Worm (Caenorhabditis elegans): ENCODE measurements around the gene emc-3.

Gene emc-3

DNA sequence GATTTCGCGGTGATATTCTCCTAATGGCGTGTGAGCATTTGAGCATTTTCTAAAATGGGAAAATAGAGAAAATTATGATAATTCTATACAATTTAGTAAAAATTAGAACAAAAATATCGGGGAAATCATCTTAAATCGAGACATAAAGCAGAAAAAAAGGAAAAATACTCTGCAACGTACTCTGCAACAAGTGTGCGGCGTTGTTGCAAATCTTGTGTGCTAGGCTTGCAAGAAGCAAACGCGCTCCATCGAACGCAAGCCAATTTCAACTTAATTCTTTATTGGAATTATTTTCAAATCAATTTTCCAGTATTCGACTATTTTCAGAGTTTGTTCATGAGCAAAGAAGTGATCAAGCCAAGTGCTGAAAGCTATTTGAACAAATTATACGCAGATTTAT, 4.3 kb upstream of the emc-3 start, which contains the start of the genes Y62E10A.20, Y62E10A.23 and mdt-9 (continued):
- no peak for TF ChIP-seq nfya-1 (tag; optimal IDR thresholded peaks at IDR 0.05; ENCODE audit: borderline replicate concordance, insufficient read depth)
- TF ChIP-seq F23B12.7 (tag; optimal IDR thresholded peaks at IDR 0.05; ENCODE audit: insufficient read depth) = peak; percentile 41
- TF ChIP-seq B0019.2 (GFP tag; conservative IDR thresholded peaks at IDR 0.05) = no peak
- no peak for TF ChIP-seq die-1 (tag; optimal IDR thresholded peaks at IDR 0.05)
- TF ChIP-seq mcd-1 (GFP tag; IDR thresholded peaks at IDR 0.05) = peak; percentile 91
- TF ChIP-seq Y53G8AR.9 (GFP tag; conservative IDR thresholded peaks at IDR 0.05) = no peak
- peak; percentile 69 for TF ChIP-seq F49E8.2 (tag; optimal IDR thresholded peaks at IDR 0.05; ENCODE audit: insufficient read depth)
- TF ChIP-seq lsy-27 (tag; optimal IDR thresholded peaks at IDR 0.05; ENCODE audit: borderline replicate concordance, insufficient read depth) = no peak
- TF ChIP-seq egrh-3 (GFP tag; IDR thresholded peaks at IDR 0.05) = no peak
- no peak for TF ChIP-seq aptf-3 (GFP tag; IDR thresholded peaks at IDR 0.05)
- TF ChIP-seq F10E7.11 (tag; optimal IDR thresholded peaks at IDR 0.05) = no peak
- TF ChIP-seq cebp-1 (GFP tag; IDR thresholded peaks at IDR 0.05) = no peak
- peak; percentile 45 for TF ChIP-seq cebp-1 (tag; optimal IDR thresholded peaks at IDR 0.05)
- no peak for TF ChIP-seq nfyb-1 (GFP tag; IDR thresholded peaks at IDR 0.05)
- TF ChIP-seq snpc-3.4 (tag; optimal IDR thresholded peaks at IDR 0.05) = peak; percentile 3
- TF ChIP-seq nhr-27 (tag; optimal IDR thresholded peaks at IDR 0.05) = no peak
- no peak for TF ChIP-seq ceh-40 (GFP tag; IDR thresholded peaks at IDR 0.05)
- TF ChIP-seq nhr-80 (tag; optimal IDR thresholded peaks at IDR 0.05) = no peak
- no peak for TF ChIP-seq F39B2.1 (GFP tag; IDR thresholded peaks at IDR 0.05)
- no peak for TF ChIP-seq F55B11.4 (tag; optimal IDR thresholded peaks at IDR 0.05; ENCODE audit: borderline replicate concordance, insufficient read depth)
- no peak for TF ChIP-seq bed-1 (GFP tag; IDR thresholded peaks at IDR 0.05)
- no peak for TF ChIP-seq ztf-3 (GFP tag; optimal IDR thresholded peaks at IDR 0.05)
- TF ChIP-seq hrde-1 (tag; optimal IDR thresholded peaks at IDR 0.05; ENCODE audit: borderline replicate concordance) = no peak
- TF ChIP-seq mxl-1 (tag; optimal IDR thresholded peaks at IDR 0.05) = no peak
- peak; percentile 38 for TF ChIP-seq efl-1 (GFP tag; optimal IDR thresholded peaks at IDR 0.05)
- peak; percentile 46; the same call in 1 of the 2 replicates for TF ChIP-seq attf-6 (GFP tag; IDR thresholded peaks at IDR 0.05)
- no peak for TF ChIP-seq Y53F4B.3 (GFP tag; IDR thresholded peaks at IDR 0.05)
- no peak for TF ChIP-seq egl-18 (GFP tag; IDR thresholded peaks at IDR 0.05)
- no peak for TF ChIP-seq C17E4.6 (GFP tag; IDR thresholded peaks at IDR 0.05)
- TF ChIP-seq hlh-26 (GFP tag; conservative IDR thresholded peaks at IDR 0.05) = no peak
- no peak for TF ChIP-seq hmg-1.2 (GFP tag; IDR thresholded peaks at IDR 0.05)
- no peak for TF ChIP-seq tlf-1 (GFP tag; optimal IDR thresholded peaks at IDR 0.05)
- no peak for TF ChIP-seq hmg-20 (GFP tag; IDR thresholded peaks at IDR 0.05)
- TF ChIP-seq lsl-1 (GFP tag; optimal IDR thresholded peaks at IDR 0.05) = peak; percentile 41
- no peak for TF ChIP-seq hlh-12 (tag; optimal IDR thresholded peaks at IDR 0.05)
- TF ChIP-seq F52B5.7 (tag; optimal IDR thresholded peaks at IDR 0.05) = no peak
- no peak for TF ChIP-seq cebp-2 (GFP tag; IDR thresholded peaks at IDR 0.05)
- TF ChIP-seq ekl-4 (GFP tag; IDR thresholded peaks at IDR 0.05) = no peak
- no peak for TF ChIP-seq F57C9.4 (tag; optimal IDR thresholded peaks at IDR 0.05)
- TF ChIP-seq rcor-1 (GFP tag; IDR thresholded peaks at IDR 0.05) = no peak
- TF ChIP-seq athp-1 (tag; optimal IDR thresholded peaks at IDR 0.05) = no peak
- TF ChIP-seq mel-28 (tag; optimal IDR thresholded peaks at IDR 0.05; ENCODE audit: borderline replicate concordance) = no peak
- TF ChIP-seq let-526 (GFP tag; IDR thresholded peaks at IDR 0.05) = no peak
- TF ChIP-seq B0261.1 (tag; optimal IDR thresholded peaks at IDR 0.05) = no peak
- no peak for TF ChIP-seq bed-2 (GFP tag; IDR thresholded peaks at IDR 0.05)
- TF ChIP-seq dox-1 (GFP tag; IDR thresholded peaks at IDR 0.05) = peak; percentile 59
- TF ChIP-seq pha-4 (tag; optimal IDR thresholded peaks at IDR 0.05) = no peak
- no peak for TF ChIP-seq ztf-28 (GFP tag; IDR thresholded peaks at IDR 0.05)
- TF ChIP-seq lir-1 (GFP tag; conservative IDR thresholded peaks at IDR 0.05) = no peak

All from whole organism, young adult.